In genomic region chrX:17513801-17514200, dm6 we compare ENCODE assay signal across 1 fruit fly cellular context.
A peak's percentile ranks its signal among the peaks of the same experiment; 100 is the strongest.
TF ChIP-seq lines count a peak whose summit lies in the region.

No protein-coding gene starts in this region.

TF ChIP-seq in whole organism, embryonic, 481 proteins besides CTCF, POLR2A, EP300 and RAD21 (continued from another document):
- TF ChIP-seq CG1529 (GFP tag; optimal IDR thresholded peaks at IDR 0.05; lab: Kevin White, UChicago): peak; percentile 5
- TF ChIP-seq hkb (optimal IDR thresholded peaks at IDR 0.05; lab: Kevin White, UChicago): no peak
- 0 out of 2 replicates have a peak, but pooled peaks have one; percentile 8 for TF ChIP-seq hkb (GFP tag; IDR thresholded peaks at IDR 0.05; lab: Robert Waterston, UW)
- TF ChIP-seq Deaf1 (tag; optimal IDR thresholded peaks at IDR 0.05; lab: Kevin White, UChicago): no peak
- peak; percentile 48 for TF ChIP-seq Oli (tag; optimal IDR thresholded peaks at IDR 0.05; lab: Kevin White, UChicago)
- peak; percentile 0 for TF ChIP-seq jing (GFP tag; optimal IDR thresholded peaks at IDR 0.05; lab: Kevin White, UChicago)
- TF ChIP-seq eve (GFP tag; optimal IDR thresholded peaks at IDR 0.05; lab: Kevin White, UChicago): peak in 1 of 2 experiments; percentile 20
- TF ChIP-seq CG7963 (GFP tag; IDR thresholded peaks at IDR 0.05; lab: Robert Waterston, UW; ENCODE audit: partially characterized antibody): no peak
- no peak for TF ChIP-seq D19A (tag; optimal IDR thresholded peaks at IDR 0.05; lab: Kevin White, UChicago)
- peak; percentile 28; the same call in 1 of the 2 replicates for TF ChIP-seq esg (GFP tag; conservative IDR thresholded peaks at IDR 0.05; lab: Robert Waterston, UW)
- no peak for TF ChIP-seq CG14014 (GFP tag; IDR thresholded peaks at IDR 0.05; lab: Robert Waterston, UW)
- TF ChIP-seq CG18262 (tag; optimal IDR thresholded peaks at IDR 0.05; lab: Kevin White, UChicago): peak; percentile 36
- peak; percentile 17 for TF ChIP-seq CG15269 (tag; optimal IDR thresholded peaks at IDR 0.05; lab: Kevin White, UChicago)
- peak; percentile 14 for TF ChIP-seq CG1602 (GFP tag; optimal IDR thresholded peaks at IDR 0.05; lab: Kevin White, UChicago)
- TF ChIP-seq CG14710 (tag; optimal IDR thresholded peaks at IDR 0.05; lab: Kevin White, UChicago): peak; percentile 22
- no peak for TF ChIP-seq nerfin-1 (tag; optimal IDR thresholded peaks at IDR 0.05; lab: Kevin White, UChicago)
- TF ChIP-seq gcm2 (GFP tag; optimal IDR thresholded peaks at IDR 0.05; lab: Kevin White, UChicago): no peak
- TF ChIP-seq Ets65A (GFP tag; lab: Kevin White, UChicago): peak; percentile 53
- TF ChIP-seq grn (GFP tag; optimal IDR thresholded peaks at IDR 0.05; lab: Kevin White, UChicago): no peak
- TF ChIP-seq hth (optimal IDR thresholded peaks at IDR 0.05; lab: Kevin White, UChicago): no peak
- no peak for TF ChIP-seq sc (optimal IDR thresholded peaks at IDR 0.05; lab: Kevin White, UChicago)
- TF ChIP-seq sc (GFP tag; optimal IDR thresholded peaks at IDR 0.05; lab: Kevin White, UChicago): peak; percentile 4
- peak; percentile 55 for TF ChIP-seq CG17328 (GFP tag; IDR thresholded peaks at IDR 0.05; lab: Robert Waterston, UW)
- TF ChIP-seq cad (GFP tag; optimal IDR thresholded peaks at IDR 0.05; lab: Kevin White, UChicago): no peak
- no peak for TF ChIP-seq CG8089 (GFP tag; optimal IDR thresholded peaks at IDR 0.05; lab: Kevin White, UChicago)
- TF ChIP-seq Sox102F (GFP tag; optimal IDR thresholded peaks at IDR 0.05; lab: Kevin White, UChicago): peak; percentile 73
- TF ChIP-seq vvl (GFP tag; IDR thresholded peaks at IDR 0.05; lab: Robert Waterston, UW): 0 out of 2 replicates have a peak, but pooled peaks have one; percentile 29
- no peak for TF ChIP-seq CG34422 (GFP tag; IDR thresholded peaks at IDR 0.05; lab: Robert Waterston, UW)
- TF ChIP-seq Scr (GFP tag; IDR thresholded peaks at IDR 0.05; lab: Robert Waterston, UW; ENCODE audit: partially characterized antibody): no peak
- no peak for TF ChIP-seq CG2889 (GFP tag; IDR thresholded peaks at IDR 0.05; lab: Robert Waterston, UW)
- no peak for TF ChIP-seq CG34224 (GFP tag; IDR thresholded peaks at IDR 0.05; lab: Robert Waterston, UW; ENCODE audit: partially characterized antibody)
- TF ChIP-seq grau (tag; optimal IDR thresholded peaks at IDR 0.05; lab: Kevin White, UChicago): peak; percentile 19
- no peak for TF ChIP-seq Doc3 (GFP tag; IDR thresholded peaks at IDR 0.05; lab: Robert Waterston, UW; ENCODE audit: partially characterized antibody)
- TF ChIP-seq CoRest (tag; optimal IDR thresholded peaks at IDR 0.05; lab: Kevin White, UChicago): peak; percentile 30
- peak in 1 of 2 experiments; percentile 69 for TF ChIP-seq bsh (GFP tag; optimal IDR thresholded peaks at IDR 0.05; lab: Kevin White, UChicago)
- no peak for TF ChIP-seq Chrac-16 (GFP tag; optimal IDR thresholded peaks at IDR 0.05; lab: Kevin White, UChicago)
- no peak for TF ChIP-seq ab (GFP tag; optimal IDR thresholded peaks at IDR 0.05; lab: Kevin White, UChicago)
- no peak for TF ChIP-seq CG7928 (GFP tag; optimal IDR thresholded peaks at IDR 0.05; lab: Kevin White, UChicago)
- TF ChIP-seq CG18599 (GFP tag; optimal IDR thresholded peaks at IDR 0.05; lab: Kevin White, UChicago): no peak
- TF ChIP-seq lola (GFP tag; optimal IDR thresholded peaks at IDR 0.05; lab: Kevin White, UChicago): peak in 1 of 3 experiments; percentile 26
- TF ChIP-seq ci (GFP tag; IDR thresholded peaks at IDR 0.05; lab: Robert Waterston, UW): peak; percentile 61; the same call in 2 of the 3 replicates
- TF ChIP-seq CG7786 (GFP tag; optimal IDR thresholded peaks at IDR 0.05; lab: Kevin White, UChicago): no peak
- TF ChIP-seq NC2β (GFP tag; optimal IDR thresholded peaks at IDR 0.05; lab: Kevin White, UChicago): no peak
- peak; percentile 48 for TF ChIP-seq sisA (GFP tag; IDR thresholded peaks at IDR 0.05; lab: Robert Waterston, UW)
- no peak for TF ChIP-seq CG9215 (GFP tag; IDR thresholded peaks at IDR 0.05; lab: Robert Waterston, UW)
- peak; percentile 36 for TF ChIP-seq CG12391 (tag; optimal IDR thresholded peaks at IDR 0.05; lab: Kevin White, UChicago)
- TF ChIP-seq CG8290 (GFP tag; optimal IDR thresholded peaks at IDR 0.05; lab: Kevin White, UChicago): no peak
- TF ChIP-seq CG8290 (tag; optimal IDR thresholded peaks at IDR 0.05; lab: Kevin White, UChicago): no peak
- TF ChIP-seq CG32772 (GFP tag; IDR thresholded peaks at IDR 0.05; lab: Robert Waterston, UW): 0 out of 2 replicates have a peak, but pooled peaks have one; percentile 21
- TF ChIP-seq Fer3 (tag; optimal IDR thresholded peaks at IDR 0.05; lab: Kevin White, UChicago): no peak
- TF ChIP-seq Bgb (GFP tag; IDR thresholded peaks at IDR 0.05; lab: Robert Waterston, UW; ENCODE audit: partially characterized antibody): no peak
- no peak for TF ChIP-seq zen (tag; optimal IDR thresholded peaks at IDR 0.05; lab: Kevin White, UChicago)
- no peak for TF ChIP-seq ash1 (GFP tag; optimal IDR thresholded peaks at IDR 0.05; lab: Kevin White, UChicago)
- 0 out of 2 replicates have a peak, but pooled peaks have one; percentile 10 for TF ChIP-seq ttk (GFP tag; IDR thresholded peaks at IDR 0.05; lab: Robert Waterston, UW)
- peak; percentile 51 for TF ChIP-seq CG1603 (tag; optimal IDR thresholded peaks at IDR 0.05; lab: Kevin White, UChicago)
- no peak for TF ChIP-seq exex (tag; optimal IDR thresholded peaks at IDR 0.05; lab: Kevin White, UChicago)
- no peak for TF ChIP-seq corto (GFP tag; optimal IDR thresholded peaks at IDR 0.05; lab: Kevin White, UChicago)
- no peak for TF ChIP-seq CG13287 (GFP tag; IDR thresholded peaks at IDR 0.05; lab: Robert Waterston, UW; ENCODE audit: partially characterized antibody)
- TF ChIP-seq CG17359 (tag; optimal IDR thresholded peaks at IDR 0.05; lab: Kevin White, UChicago): peak; percentile 53
- TF ChIP-seq ATbp (GFP tag; optimal IDR thresholded peaks at IDR 0.05; lab: Kevin White, UChicago): peak; percentile 16
- no peak for TF ChIP-seq prd (optimal IDR thresholded peaks at IDR 0.05; lab: Kevin White, UChicago)
- peak; percentile 46; the same call in 1 of the 3 replicates for TF ChIP-seq prd (GFP tag; IDR thresholded peaks at IDR 0.05; lab: Robert Waterston, UW)
- TF ChIP-seq CG30403 (GFP tag; optimal IDR thresholded peaks at IDR 0.05; lab: Kevin White, UChicago): peak; percentile 38
- no peak for TF ChIP-seq CG17385 (GFP tag; optimal IDR thresholded peaks at IDR 0.05; lab: Kevin White, UChicago)
- TF ChIP-seq CG9797 (GFP tag; optimal IDR thresholded peaks at IDR 0.05; lab: Kevin White, UChicago): no peak
- TF ChIP-seq Ssrp (tag; optimal IDR thresholded peaks at IDR 0.05; lab: Kevin White, UChicago): peak; percentile 32
- no peak for TF ChIP-seq hb (GFP tag; IDR thresholded peaks at IDR 0.05; lab: Robert Waterston, UW; ENCODE audit: partially characterized antibody)
- no peak for TF ChIP-seq ind (GFP tag; optimal IDR thresholded peaks at IDR 0.05; lab: Kevin White, UChicago)
- no peak for TF ChIP-seq Atf-2 (GFP tag; optimal IDR thresholded peaks at IDR 0.05; lab: Kevin White, UChicago)
- TF ChIP-seq slbo (GFP tag; IDR thresholded peaks at IDR 0.05; lab: Robert Waterston, UW): no peak
- TF ChIP-seq Xrp1 (GFP tag; IDR thresholded peaks at IDR 0.05; lab: Robert Waterston, UW): peak; percentile 50; the same call in 1 of the 2 replicates
- TF ChIP-seq Hr39 (optimal IDR thresholded peaks at IDR 0.05; lab: Kevin White, UChicago): no peak
- TF ChIP-seq Ptx1 (GFP tag; IDR thresholded peaks at IDR 0.05; lab: Robert Waterston, UW): peak; percentile 33; the same call in 1 of the 2 replicates
- peak; percentile 8 for TF ChIP-seq Sox100B (GFP tag; optimal IDR thresholded peaks at IDR 0.05; lab: Kevin White, UChicago)
- peak in 1 of 2 experiments; percentile 43 for TF ChIP-seq Hr51 (GFP tag; optimal IDR thresholded peaks at IDR 0.05; lab: Kevin White, UChicago)
- no peak for TF ChIP-seq CrebB (tag; optimal IDR thresholded peaks at IDR 0.05; lab: Kevin White, UChicago)
- peak; percentile 3 for TF ChIP-seq CG6254 (GFP tag; optimal IDR thresholded peaks at IDR 0.05; lab: Kevin White, UChicago)
- TF ChIP-seq CG8359 (GFP tag; optimal IDR thresholded peaks at IDR 0.05; lab: Kevin White, UChicago; ENCODE audit: borderline replicate concordance): no peak
- TF ChIP-seq CG7839 (tag; optimal IDR thresholded peaks at IDR 0.05; lab: Kevin White, UChicago): peak; percentile 40
- TF ChIP-seq Six4 (GFP tag; optimal IDR thresholded peaks at IDR 0.05; lab: Kevin White, UChicago): peak; percentile 18
- TF ChIP-seq ac (GFP tag; optimal IDR thresholded peaks at IDR 0.05; lab: Kevin White, UChicago): no peak
- TF ChIP-seq HLH3B (GFP tag; IDR thresholded peaks at IDR 0.05; lab: Robert Waterston, UW): 0 out of 2 replicates have a peak, but pooled peaks have one; percentile 14
- peak; percentile 32 for TF ChIP-seq CG2678 (tag; optimal IDR thresholded peaks at IDR 0.05; lab: Kevin White, UChicago)
- TF ChIP-seq CG8944 (GFP tag; optimal IDR thresholded peaks at IDR 0.05; lab: Kevin White, UChicago): no peak
- TF ChIP-seq Hr78 (GFP tag; optimal IDR thresholded peaks at IDR 0.05; lab: Kevin White, UChicago): no peak
- peak in 1 of 2 experiments; percentile 2 for TF ChIP-seq chif (GFP tag; optimal IDR thresholded peaks at IDR 0.05; lab: Kevin White, UChicago)
- TF ChIP-seq CG11504 (tag; optimal IDR thresholded peaks at IDR 0.05; lab: Kevin White, UChicago): peak; percentile 55
- peak; percentile 33 for TF ChIP-seq az2 (GFP tag; optimal IDR thresholded peaks at IDR 0.05; lab: Kevin White, UChicago)
- TF ChIP-seq Med (GFP tag; lab: Kevin White, UChicago): peak; percentile 67
- TF ChIP-seq Asciz (GFP tag; optimal IDR thresholded peaks at IDR 0.05; lab: Kevin White, UChicago): peak; percentile 23
- TF ChIP-seq CG11093 (GFP tag; IDR thresholded peaks at IDR 0.05; lab: Robert Waterston, UW): no peak
- TF ChIP-seq dpn (GFP tag; optimal IDR thresholded peaks at IDR 0.05; lab: Kevin White, UChicago): peak in 1 of 2 experiments; percentile 25
- TF ChIP-seq fd3F (GFP tag; optimal IDR thresholded peaks at IDR 0.05; lab: Kevin White, UChicago): no peak
- TF ChIP-seq unpg (GFP tag; optimal IDR thresholded peaks at IDR 0.05; lab: Kevin White, UChicago): peak; percentile 52
- no peak for TF ChIP-seq gt (GFP tag; IDR thresholded peaks at IDR 0.05; lab: Robert Waterston, UW)
- TF ChIP-seq CG2712 (tag; optimal IDR thresholded peaks at IDR 0.05; lab: Kevin White, UChicago): peak; percentile 51
- no peak for TF ChIP-seq CG14860 (GFP tag; IDR thresholded peaks at IDR 0.05; lab: Robert Waterston, UW; ENCODE audit: partially characterized antibody)
- 0 out of 3 replicates have a peak, but pooled peaks have one; percentile 17 for TF ChIP-seq dysf (GFP tag; IDR thresholded peaks at IDR 0.05; lab: Robert Waterston, UW)
- peak; percentile 26 for TF ChIP-seq fd96Cb (tag; optimal IDR thresholded peaks at IDR 0.05; lab: Kevin White, UChicago)
- TF ChIP-seq Dp (GFP tag; optimal IDR thresholded peaks at IDR 0.05; lab: Kevin White, UChicago): no peak
- no peak for TF ChIP-seq CG11723 (GFP tag; optimal IDR thresholded peaks at IDR 0.05; lab: Kevin White, UChicago)
- peak; percentile 37; the same call in 1 of the 2 replicates for TF ChIP-seq CG31441 (GFP tag; IDR thresholded peaks at IDR 0.05; lab: Robert Waterston, UW)
- TF ChIP-seq CG6813 (GFP tag; optimal IDR thresholded peaks at IDR 0.05; lab: Kevin White, UChicago): no peak
- TF ChIP-seq sens (GFP tag; lab: Kevin White, UChicago): peak; percentile 83
- peak; percentile 60 for TF ChIP-seq dmrt99B (tag; optimal IDR thresholded peaks at IDR 0.05; lab: Kevin White, UChicago)
TF ChIP-seq in whole organism, embryonic: peak in this region for 74.
